Worm (Caenorhabditis elegans): ENCODE measurements around the gene F49E12.10.

F49E12.10 gene

DNA sequence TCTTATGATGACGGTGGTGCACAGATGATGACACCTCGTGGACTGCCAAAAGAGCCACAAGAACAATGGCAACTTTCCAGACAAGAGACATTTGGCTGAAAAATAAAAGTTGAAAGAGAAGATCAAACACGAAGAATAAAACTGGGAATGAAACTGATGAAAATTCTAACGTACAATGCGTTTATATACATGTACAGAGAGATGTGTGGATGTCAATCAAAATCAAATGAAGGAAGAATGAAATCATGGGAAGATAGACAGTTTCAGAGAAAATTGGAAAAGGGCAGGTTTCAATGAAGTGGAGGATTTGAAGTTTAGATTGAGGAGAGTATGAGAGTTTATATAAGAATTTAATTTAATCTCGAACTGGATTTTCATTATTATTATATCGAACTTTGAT is 8.2 kb downstream of the F49E12.10 start, which contains the start of gene dod-23:
dod-23 (minus strand) TSS at position 101 of the 400 bp plus-strand sequence.
- TF ChIP-seq ets-7 (tag; optimal IDR thresholded peaks at IDR 0.05): no peak
- TF ChIP-seq hmbx-1 (tag; optimal IDR thresholded peaks at IDR 0.05): no peak
- TF ChIP-seq hmg-4 (GFP tag; optimal IDR thresholded peaks at IDR 0.05): no peak
- TF ChIP-seq F13C5.2 (tag; optimal IDR thresholded peaks at IDR 0.05): no peak

DNA sequence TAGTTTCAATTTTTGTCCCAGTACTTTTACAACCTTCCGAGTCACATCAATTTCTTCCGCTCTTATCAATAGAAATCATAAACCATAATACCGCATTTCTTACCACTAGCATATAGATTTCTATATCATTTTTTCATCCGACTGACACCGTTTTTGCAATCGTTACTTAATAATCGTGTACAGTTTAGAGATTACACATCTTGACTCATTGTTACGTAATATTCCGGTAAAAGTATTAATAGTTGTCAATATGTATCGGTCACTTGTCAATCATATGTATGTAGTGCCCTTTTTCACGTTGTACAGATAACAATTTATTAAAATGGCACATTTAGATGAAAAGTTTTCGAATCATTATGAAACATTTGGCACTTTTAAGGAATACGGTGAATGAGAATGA is 9.1 kb downstream of the F49E12.10 start:
- no peak for TF ChIP-seq flt-1 (GFP tag; IDR thresholded peaks at IDR 0.05)
- TF ChIP-seq hnd-1 (tag; optimal IDR thresholded peaks at IDR 0.05): no peak
- TF ChIP-seq ceh-13 (GFP tag; optimal IDR thresholded peaks at IDR 0.05): no peak
- no peak for TF ChIP-seq tbx-11 (GFP tag; IDR thresholded peaks at IDR 0.05)
- TF ChIP-seq hmg-4 (GFP tag; optimal IDR thresholded peaks at IDR 0.05): no peak
- no peak for TF ChIP-seq hmbx-1 (tag; optimal IDR thresholded peaks at IDR 0.05)

DNA sequence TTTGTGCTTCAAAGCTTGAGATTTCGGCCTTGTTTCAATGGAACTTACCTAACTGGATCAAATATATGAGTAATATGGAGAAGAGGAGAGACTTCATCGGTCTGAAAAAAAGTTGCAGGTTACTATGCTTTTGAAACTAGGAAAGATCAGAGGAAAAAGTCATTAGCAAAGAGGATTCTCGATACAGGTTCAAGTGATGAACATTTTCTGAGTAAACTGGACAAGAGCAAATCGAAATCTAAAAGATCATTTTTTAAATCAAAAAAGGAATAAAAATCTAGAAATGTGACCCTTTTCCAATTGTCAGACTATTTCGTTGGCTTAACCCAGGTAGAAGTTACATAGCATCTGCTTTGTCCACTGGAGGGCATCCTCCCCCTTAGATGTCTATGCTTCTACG is 13.9 kb downstream of the F49E12.10 start, which contains the start of gene skpo-1:
skpo-1 (minus strand) TSS at position 101 of the 400 bp plus-strand sequence.
- TF ChIP-seq scrt-1 (GFP tag; IDR thresholded peaks at IDR 0.05) (no peak), aly-1 (tag; optimal IDR thresholded peaks at IDR 0.05) (no peak), B0310.2 (tag; optimal IDR thresholded peaks at IDR 0.05) (no peak), ets-7 (tag; optimal IDR thresholded peaks at IDR 0.05) (no peak), tbx-11 (GFP tag; IDR thresholded peaks at IDR 0.05) (no peak), sea-1 (GFP tag; conservative IDR thresholded peaks at IDR 0.05) (no peak), ceh-13 (GFP tag; optimal IDR thresholded peaks at IDR 0.05) (no peak), hnd-1 (tag; optimal IDR thresholded peaks at IDR 0.05) (no peak), tra-4 (tag; optimal IDR thresholded peaks at IDR 0.05) (no peak), pes-1 (GFP tag; IDR thresholded peaks at IDR 0.05) (no peak), ceh-36 (tag; optimal IDR thresholded peaks at IDR 0.05) (no peak)

DNA sequence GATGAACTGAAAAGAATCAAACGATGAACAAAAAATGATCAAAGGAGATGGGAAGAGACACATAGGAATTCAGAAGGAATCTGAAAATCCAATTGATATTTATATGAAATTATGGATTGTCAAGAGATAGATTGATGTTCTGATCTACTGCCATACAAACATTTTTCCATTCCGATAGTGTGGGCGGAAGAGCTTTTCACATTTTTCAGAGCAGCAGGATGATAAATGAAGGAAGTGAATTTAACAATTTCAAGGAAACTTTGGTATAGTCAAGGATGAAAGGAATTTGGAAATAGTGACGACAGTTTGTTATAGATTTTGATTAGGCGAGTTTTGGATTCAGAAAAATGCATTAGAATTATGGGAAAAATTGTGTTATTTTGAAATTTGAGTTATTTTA is 14.5 kb downstream of the F49E12.10 start, which contains the start of gene ubc-24:
ubc-24 (plus strand) TSS at position 301 of the 400 bp plus-strand sequence.
- TF ChIP-seq ceh-13 (GFP tag; optimal IDR thresholded peaks at IDR 0.05) (no peak), tbx-37 (GFP tag; conservative IDR thresholded peaks at IDR 0.05) (no peak), aly-1 (tag; optimal IDR thresholded peaks at IDR 0.05) (no peak), tbx-11 (GFP tag; IDR thresholded peaks at IDR 0.05) (no peak), B0310.2 (tag; optimal IDR thresholded peaks at IDR 0.05) (no peak), hmg-4 (GFP tag; optimal IDR thresholded peaks at IDR 0.05) (no peak), tra-4 (tag; optimal IDR thresholded peaks at IDR 0.05) (no peak), ceh-36 (tag; optimal IDR thresholded peaks at IDR 0.05) (no peak), hnd-1 (tag; optimal IDR thresholded peaks at IDR 0.05) (no peak), ets-7 (tag; optimal IDR thresholded peaks at IDR 0.05) (no peak), scrt-1 (GFP tag; IDR thresholded peaks at IDR 0.05) (no peak), pes-1 (GFP tag; IDR thresholded peaks at IDR 0.05) (no peak), ama-1 (optimal IDR thresholded peaks at IDR 0.05) (no peak), hmbx-1 (tag; optimal IDR thresholded peaks at IDR 0.05) (no peak), F13C5.2 (tag; optimal IDR thresholded peaks at IDR 0.05) (no peak), sea-1 (GFP tag; conservative IDR thresholded peaks at IDR 0.05) (no peak), flt-1 (GFP tag; IDR thresholded peaks at IDR 0.05) (no peak)

DNA sequence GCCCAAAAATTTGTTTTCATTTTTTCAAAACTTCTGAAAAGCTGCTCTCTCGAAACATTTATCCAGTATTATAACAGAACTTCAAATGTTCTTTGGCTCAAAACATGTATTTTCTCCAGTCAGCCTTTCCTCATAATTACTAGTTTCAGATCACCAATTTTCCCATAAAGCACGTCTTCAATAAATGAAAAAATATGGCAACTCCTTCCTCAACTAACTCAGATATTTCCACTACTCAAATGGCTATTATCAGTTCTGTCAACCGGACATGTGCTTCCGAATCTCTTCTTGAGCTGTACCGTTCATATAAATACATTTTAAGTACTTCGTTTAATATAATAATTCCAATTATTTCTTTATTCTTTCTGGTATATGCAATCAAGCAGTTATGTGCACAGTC is 16.6 kb downstream of the F49E12.10 start, which contains the start of gene sra-13:
sra-13 (plus strand) TSS at position 195 of the 400 bp plus-strand sequence.
- no peak for TF ChIP-seq ets-7 (tag; optimal IDR thresholded peaks at IDR 0.05)
- TF ChIP-seq tbx-37 (GFP tag; conservative IDR thresholded peaks at IDR 0.05): no peak
- TF ChIP-seq tra-4 (tag; optimal IDR thresholded peaks at IDR 0.05): no peak
- no peak for TF ChIP-seq aly-1 (tag; optimal IDR thresholded peaks at IDR 0.05)
- TF ChIP-seq hnd-1 (tag; optimal IDR thresholded peaks at IDR 0.05): no peak
- TF ChIP-seq sea-1 (GFP tag; conservative IDR thresholded peaks at IDR 0.05): no peak
- TF ChIP-seq B0310.2 (tag; optimal IDR thresholded peaks at IDR 0.05): no peak
- TF ChIP-seq pes-1 (GFP tag; IDR thresholded peaks at IDR 0.05): no peak

DNA sequence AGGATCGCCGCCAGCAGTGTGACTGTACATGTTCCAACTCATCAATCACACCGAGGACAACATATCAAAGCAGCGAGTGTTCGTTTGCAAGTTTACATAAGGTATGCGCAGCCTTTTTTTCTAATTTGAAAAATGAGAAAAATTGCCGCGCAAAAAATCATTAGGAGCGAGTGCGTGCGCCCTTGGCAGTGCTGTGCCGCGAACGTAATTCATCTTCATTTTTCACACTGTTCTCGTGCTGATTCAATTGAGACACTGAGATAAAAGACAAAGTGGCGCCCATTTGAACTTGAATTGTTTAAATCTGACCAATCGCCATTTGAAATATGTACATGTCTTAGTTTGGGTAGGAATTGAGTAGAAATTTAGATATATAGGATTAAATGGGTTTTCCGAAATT is 18.7 kb downstream of the F49E12.10 start:
- no peak for TF ChIP-seq hnd-1 (tag; optimal IDR thresholded peaks at IDR 0.05)
- no peak for TF ChIP-seq ets-7 (tag; optimal IDR thresholded peaks at IDR 0.05)
- TF ChIP-seq B0310.2 (tag; optimal IDR thresholded peaks at IDR 0.05): no peak

DNA sequence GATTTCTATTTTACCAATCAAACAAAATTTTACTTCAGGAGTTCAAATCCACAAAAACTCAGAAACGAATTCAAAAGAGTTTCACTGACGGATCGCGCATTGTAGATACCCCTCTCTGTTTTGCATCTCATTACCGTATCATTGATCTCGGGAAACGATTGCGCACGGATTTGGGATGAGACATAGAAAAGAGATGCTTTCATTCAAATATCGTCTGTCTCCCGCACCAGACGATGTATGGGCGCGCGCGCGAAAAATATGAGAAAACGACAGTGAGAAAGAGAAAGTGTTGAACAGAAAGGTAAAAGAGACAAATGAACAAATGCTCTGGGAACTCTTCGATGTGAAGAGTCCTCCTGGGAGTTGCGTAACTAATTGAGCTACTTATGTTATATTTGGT is 20.2 kb downstream of the F49E12.10 start:
- TF ChIP-seq F13C5.2 (tag; optimal IDR thresholded peaks at IDR 0.05): no peak
- no peak for TF ChIP-seq scrt-1 (GFP tag; IDR thresholded peaks at IDR 0.05)
- no peak for TF ChIP-seq hmbx-1 (tag; optimal IDR thresholded peaks at IDR 0.05)
- TF ChIP-seq ceh-36 (tag; optimal IDR thresholded peaks at IDR 0.05): no peak
- TF ChIP-seq tbx-37 (GFP tag; conservative IDR thresholded peaks at IDR 0.05): no peak
- no peak for TF ChIP-seq aly-1 (tag; optimal IDR thresholded peaks at IDR 0.05)
- no peak for TF ChIP-seq ets-7 (tag; optimal IDR thresholded peaks at IDR 0.05)
- no peak for TF ChIP-seq B0310.2 (tag; optimal IDR thresholded peaks at IDR 0.05)
- TF ChIP-seq flt-1 (GFP tag; IDR thresholded peaks at IDR 0.05): no peak
- TF ChIP-seq sea-1 (GFP tag; conservative IDR thresholded peaks at IDR 0.05): no peak

DNA sequence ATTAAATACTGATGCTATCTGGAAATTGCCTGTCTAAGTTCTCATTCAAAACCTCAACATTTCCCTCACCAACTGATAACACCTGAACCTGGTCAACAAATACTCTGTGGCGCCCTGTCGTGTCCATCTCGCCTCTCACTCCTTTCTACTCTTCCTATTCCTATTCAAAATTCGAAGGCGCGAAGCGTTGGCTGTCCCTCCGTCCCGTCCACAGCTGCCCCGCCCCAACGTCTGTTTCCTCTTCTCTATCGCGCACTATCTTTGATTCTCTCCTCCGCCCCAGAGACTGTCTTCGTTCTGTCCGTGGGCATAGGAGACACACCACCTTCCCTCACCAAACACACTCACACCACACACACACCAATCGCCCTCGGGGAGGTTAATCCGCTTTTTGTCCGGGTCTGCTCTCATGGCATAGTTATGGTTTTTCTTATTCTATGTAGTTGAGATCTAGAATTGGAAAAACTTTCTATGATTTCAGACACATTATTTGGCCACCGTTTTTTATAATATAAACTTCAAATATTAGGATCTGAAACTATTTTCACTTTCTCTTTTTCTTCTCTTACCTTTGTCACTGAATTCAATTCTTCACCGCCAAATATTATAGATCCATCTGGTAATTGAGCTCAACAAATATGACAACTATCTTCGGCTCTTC is 21.3 kb downstream of the F49E12.10 start, which contains the start of gene efl-3:
efl-3 (plus strand) TSS at position 611 of the 661 bp plus-strand sequence.
- peak; percentile 43 for TF ChIP-seq aly-1 (tag; optimal IDR thresholded peaks at IDR 0.05)
- TF ChIP-seq flt-1 (GFP tag; IDR thresholded peaks at IDR 0.05): no peak
- no peak for TF ChIP-seq ceh-13 (GFP tag; optimal IDR thresholded peaks at IDR 0.05)
- no peak for TF ChIP-seq ets-7 (tag; optimal IDR thresholded peaks at IDR 0.05)
- TF ChIP-seq scrt-1 (GFP tag; IDR thresholded peaks at IDR 0.05): 0 out of 2 replicates have a peak, but pooled peaks have one; percentile 58
- TF ChIP-seq ceh-36 (tag; optimal IDR thresholded peaks at IDR 0.05): peak; percentile 21
- peak; percentile 63 for TF ChIP-seq hmg-4 (GFP tag; optimal IDR thresholded peaks at IDR 0.05)
- TF ChIP-seq ama-1 (optimal IDR thresholded peaks at IDR 0.05): no peak
- TF ChIP-seq F13C5.2 (tag; optimal IDR thresholded peaks at IDR 0.05): no peak
- no peak for TF ChIP-seq tra-4 (tag; optimal IDR thresholded peaks at IDR 0.05)
- no peak for TF ChIP-seq B0310.2 (tag; optimal IDR thresholded peaks at IDR 0.05)
- no peak for TF ChIP-seq hmbx-1 (tag; optimal IDR thresholded peaks at IDR 0.05)
- no peak for TF ChIP-seq sea-1 (GFP tag; conservative IDR thresholded peaks at IDR 0.05)
